Worm (Caenorhabditis elegans) whole organism, early embryonic: ENCODE results near the gene F53A9.7.

Source experiments
- B0310.2 ChIP-seq: sonication (generic microtip); optimal IDR thresholded peaks from 2 replicates; lab custom pipeline; 2016; ENCODE audit warnings: mild to moderate bottlenecking, missing genetic modification characterization, missing compliant biosample characterization
- F13C5.2 ChIP-seq: sonication (generic microtip); optimal IDR thresholded peaks from 2 replicates; lab custom pipeline; 2017; ENCODE audit warnings: mild to moderate bottlenecking, missing genetic modification characterization, inconsistent platforms, missing compliant biosample characterization
- aly-1 ChIP-seq: sonication (generic microtip); optimal IDR thresholded peaks from 2 replicates; lab custom pipeline; 2016; ENCODE audit warnings: missing genetic modification characterization, missing compliant biosample characterization
- ama-1 ChIP-seq: fragments of 150-350 bp; optimal IDR thresholded peaks from 2 replicates; lab custom pipeline; 2014
- ceh-36 ChIP-seq: sonication (generic microtip); optimal IDR thresholded peaks from 2 replicates; lab custom pipeline; 2016; ENCODE audit warnings: missing genetic modification characterization, inconsistent platforms, missing compliant biosample characterization
- ets-7 ChIP-seq: sonication (generic microtip); optimal IDR thresholded peaks from 2 replicates; lab custom pipeline; 2016; ENCODE audit warnings: missing genotype, missing genetic modification characterization, missing compliant biosample characterization
- flt-1 ChIP-seq: fragments of 200-800 bp; sonication (Bioruptor generic); IDR thresholded peaks from 2 replicates; pipeline ENCODE4 v1.3.6; 2022; ENCODE audit warnings: missing genetic modification characterization, missing compliant biosample characterization
- hmbx-1 ChIP-seq: sonication (generic microtip); optimal IDR thresholded peaks from 2 replicates; lab custom pipeline; 2016; ENCODE audit warnings: mild to moderate bottlenecking, missing genetic modification characterization, missing compliant biosample characterization
- hmg-4 ChIP-seq: fragments of 200-800 bp; sonication (Bioruptor generic); optimal IDR thresholded peaks from 2 replicates; lab custom pipeline; 2018; ENCODE audit warnings: mild to moderate bottlenecking, missing genetic modification characterization, missing compliant biosample characterization
- hnd-1 ChIP-seq: sonication (generic microtip); optimal IDR thresholded peaks from 2 replicates; lab custom pipeline; 2016; ENCODE audit warnings: missing genetic modification characterization, missing compliant biosample characterization
- pes-1 ChIP-seq: fragments of 200-800 bp; sonication (Bioruptor generic); IDR thresholded peaks from 2 replicates; pipeline ENCODE4 v1.3.6; 2022; ENCODE audit warnings: missing genetic modification reagents, missing genetic modification characterization, missing compliant biosample characterization
- scrt-1 ChIP-seq: fragments of 200-800 bp; sonication (Bioruptor generic); IDR thresholded peaks from 2 replicates; pipeline ENCODE4 v1.3.6; 2022; ENCODE audit warnings: missing genetic modification characterization, missing compliant biosample characterization
- sea-1 ChIP-seq: fragments of 200-800 bp; sonication (Bioruptor generic); conservative IDR thresholded peaks from 2 replicates; pipeline ENCODE4 v1.3.6; 2022; ENCODE audit warnings: missing genetic modification characterization, missing compliant biosample characterization
- tra-4 ChIP-seq: sonication (generic microtip); optimal IDR thresholded peaks from 2 replicates; lab custom pipeline; 2017; ENCODE audit warnings: missing genetic modification characterization, missing compliant biosample characterization

- TF ChIP-seq aly-1 (tag; lab: Kevin White, UChicago) = no peak
- TF ChIP-seq tra-4 = no peak
- TF ChIP-seq scrt-1 (GFP tag; lab: Robert Waterston, UW) = no peak
- TF ChIP-seq hnd-1 (tag; lab: Kevin White, UChicago) = no peak
- TF ChIP-seq ama-1 = no peak
- no peak for TF ChIP-seq sea-1 (GFP tag; lab: Robert Waterston, UW)
- TF ChIP-seq flt-1 (GFP tag; lab: Robert Waterston, UW) = no peak
- no peak for TF ChIP-seq ets-7
- TF ChIP-seq hmbx-1 (tag; lab: Kevin White, UChicago) = no peak
- TF ChIP-seq ceh-36 (tag; lab: Kevin White, UChicago) = no peak
- TF ChIP-seq B0310.2 (tag; lab: Kevin White, UChicago) = no peak
- TF ChIP-seq hmg-4 (GFP tag; lab: Kevin White, UChicago) = no peak
- TF ChIP-seq F13C5.2 = no peak
- TF ChIP-seq pes-1 = no peak
Measured at ce11 chrX:8720658-8721057, 3.9 kb upstream of the F53A9.7 start, which contains the start of gene F53A9.9.
